Fruit fly (Drosophila melanogaster) whole organism, embryonic: ENCODE data around the gene CG44001.

Experiments
- Ada2b ChIP-seq: fragments of 200-800 bp; sonication (Bioruptor generic); IDR thresholded peaks from 2 replicates; pipeline ENCODE4 v1.3.6; 2022; ENCODE audit warnings: missing biosample characterization, missing genetic modification characterization
- CG10321 ChIP-seq: fragments of 200-800 bp; sonication (Bioruptor generic); IDR thresholded peaks from 2 replicates; pipeline ENCODE4 v1.3.6; 2022; ENCODE audit warnings: missing biosample characterization, missing genetic modification characterization
- CG12236 ChIP-seq: fragments of 200-800 bp; sonication (Bioruptor generic); optimal IDR thresholded peaks from 2 replicates; lab custom pipeline; 2016; ENCODE audit warnings: missing biosample characterization, missing genetic modification characterization
- CG12391 ChIP-seq: fragments of 200-800 bp; sonication (Bioruptor generic); optimal IDR thresholded peaks from 3 replicates; lab custom pipeline; 2018; ENCODE audit warnings: missing biosample characterization, mild to moderate bottlenecking, missing genetic modification characterization, moderate library complexity
- CG12659 ChIP-seq: fragments of 200-800 bp; sonication (Bioruptor generic); optimal IDR thresholded peaks from 3 replicates; lab custom pipeline; 2017; ENCODE audit warnings: mild to moderate bottlenecking, missing biosample characterization, missing genetic modification reagents, missing genetic modification characterization
- CG12769 ChIP-seq: fragments of 200-800 bp; sonication (Bioruptor generic); optimal IDR thresholded peaks from 2 replicates; lab custom pipeline; 2019; ENCODE audit warnings: missing biosample characterization, mild to moderate bottlenecking, missing genetic modification characterization, moderate library complexity
- CG13894 ChIP-seq: fragments of 200-800 bp; sonication (Bioruptor generic); optimal IDR thresholded peaks from 3 replicates; lab custom pipeline; 2018; ENCODE audit warnings: missing biosample characterization, mild to moderate bottlenecking, missing genetic modification characterization, moderate library complexity
- CG15514 ChIP-seq: fragments of 200-800 bp; sonication (Bioruptor generic); optimal IDR thresholded peaks from 3 replicates; lab custom pipeline; 2017; ENCODE audit warnings: missing biosample characterization, missing genetic modification characterization, mild to moderate bottlenecking, moderate library complexity, missing genetic modification reagents
- CG17186 ChIP-seq: fragments of 200-800 bp; sonication (Bioruptor generic); optimal IDR thresholded peaks from 3 replicates; lab custom pipeline; 2017; ENCODE audit warnings: missing biosample characterization, missing genetic modification reagents, missing genetic modification characterization
- CG2116 ChIP-seq: fragments of 200-800 bp; sonication (Bioruptor generic); optimal IDR thresholded peaks from 3 replicates; lab custom pipeline; 2018; ENCODE audit warnings: missing biosample characterization, mild to moderate bottlenecking, missing genetic modification characterization
- CG32532 ChIP-seq: fragments of 200-800 bp; sonication (Bioruptor generic); IDR thresholded peaks from 2 replicates; pipeline ENCODE4 v1.3.6; 2022; ENCODE audit warnings: missing biosample characterization, missing genetic modification characterization
- CG3281 ChIP-seq: fragments of 200-800 bp; sonication (Bioruptor generic); optimal IDR thresholded peaks from 3 replicates; lab custom pipeline; 2017; ENCODE audit warnings: missing biosample characterization, mild to moderate bottlenecking, missing genetic modification characterization
- CG3838 ChIP-seq: fragments of 200-800 bp; sonication (Bioruptor generic); optimal IDR thresholded peaks from 3 replicates; lab custom pipeline; 2016; ENCODE audit warnings: missing biosample characterization, missing genetic modification characterization
- CG6272 ChIP-seq: fragments of 200-800 bp; sonication (Bioruptor generic); IDR thresholded peaks from 2 replicates; pipeline ENCODE4 v1.3.6; 2022; ENCODE audit warnings: missing biosample characterization, missing genetic modification characterization
- CG6654 ChIP-seq: fragments of 200-800 bp; sonication (Bioruptor generic); optimal IDR thresholded peaks from 2 replicates; lab custom pipeline; 2017; ENCODE audit warnings: missing biosample characterization, mild to moderate bottlenecking, missing genetic modification characterization
- CG7372 ChIP-seq: fragments of 200-800 bp; sonication (Bioruptor generic); IDR thresholded peaks from 2 replicates; pipeline ENCODE4 v1.3.6; 2022; ENCODE audit warnings: missing biosample characterization, missing genetic modification characterization
- CG8359 ChIP-seq: fragments of 200-800 bp; sonication (Bioruptor generic); optimal IDR thresholded peaks from 2 replicates; lab custom pipeline; 2017; ENCODE audit warnings: missing biosample characterization, mild to moderate bottlenecking, missing genetic modification characterization, borderline replicate concordance
- CG9876 ChIP-seq: fragments of 200-800 bp; sonication (Bioruptor generic); optimal IDR thresholded peaks from 2 replicates; lab custom pipeline; 2016; ENCODE audit warnings: missing biosample characterization, missing genetic modification characterization
- D19B ChIP-seq: fragments of 200-800 bp; sonication (Bioruptor generic); optimal IDR thresholded peaks from 2 replicates; lab custom pipeline; 2017; ENCODE audit warnings: missing biosample characterization, mild to moderate bottlenecking, missing genetic modification characterization
- Dbx ChIP-seq: fragments of 200-800 bp; sonication (Bioruptor generic); IDR thresholded peaks from 3 replicates; pipeline ENCODE4 v1.3.6; 2022; ENCODE audit warnings: missing biosample characterization, missing genetic modification characterization
- Fer1 ChIP-seq: fragments of 200-800 bp; sonication (Bioruptor generic); optimal IDR thresholded peaks from 2 replicates; lab custom pipeline; 2017; ENCODE audit warnings: missing biosample characterization, mild to moderate bottlenecking, missing genetic modification characterization
- H2.0 ChIP-seq: fragments of 200-800 bp; sonication (Bioruptor generic); IDR thresholded peaks from 2 replicates; pipeline ENCODE4 v1.3.6; 2022; ENCODE audit warnings: missing biosample characterization, missing genetic modification characterization
- HLH4C ChIP-seq: fragments of 200-800 bp; sonication (Bioruptor generic); IDR thresholded peaks from 3 replicates; pipeline ENCODE4 v1.3.6; 2022; ENCODE audit warnings: missing biosample characterization, missing genetic modification characterization; ENCODE audit not compliant: partially characterized antibody
- HLH54F ChIP-seq: fragments of 200-800 bp; sonication (Bioruptor generic); optimal IDR thresholded peaks from 3 replicates; lab custom pipeline; 2016; ENCODE audit warnings: missing biosample characterization, missing genetic modification characterization
- HmgZ ChIP-seq: fragments of 200-800 bp; sonication (Bioruptor generic); optimal IDR thresholded peaks from 2 replicates; lab custom pipeline; 2018; ENCODE audit warnings: missing biosample characterization, mild to moderate bottlenecking, missing genetic modification characterization
- Hr78 ChIP-seq, 2 experiments: fragments of 200-800 bp in 1 of 2; fragments of >200 bp in 1 of 2; sonication (Bioruptor generic) in 1 of 2; optimal IDR thresholded peaks; 2 replicates each; lab custom pipeline; 2017 to 2019; ENCODE audit warnings: missing biosample characterization in 2 of 2, missing genetic modification characterization in 2 of 2, mild to moderate bottlenecking in 1 of 2, moderate library complexity in 1 of 2
- Med ChIP-seq: fragments of 200-800 bp; sonication (Bioruptor generic); peaks from one replicate; lab custom pipeline; 2016; ENCODE audit warnings: missing biosample characterization, missing genetic modification characterization, mild to moderate bottlenecking, inconsistent platforms, moderate library complexity
- Myb ChIP-seq: fragments of 200-800 bp; sonication (Bioruptor generic); optimal IDR thresholded peaks from 2 replicates; lab custom pipeline; 2016; ENCODE audit warnings: missing biosample characterization, missing genetic modification characterization
- Nf-YC ChIP-seq: fragments of 200-800 bp; optimal IDR thresholded peaks from 3 replicates; lab custom pipeline; 2019; ENCODE audit warnings: missing biosample characterization, mild to moderate bottlenecking, missing genetic modification characterization, moderate library complexity
- Optix ChIP-seq: fragments of 200-800 bp; sonication (Bioruptor generic); IDR thresholded peaks from 3 replicates; pipeline ENCODE4 v1.3.6; 2022; ENCODE audit warnings: missing biosample characterization, missing genetic modification characterization
- Sox102F ChIP-seq: fragments of 200-800 bp; sonication (Bioruptor generic); optimal IDR thresholded peaks from 2 replicates; lab custom pipeline; 2018; ENCODE audit warnings: missing biosample characterization, mild to moderate bottlenecking, missing genetic modification characterization, moderate library complexity
- br ChIP-seq: fragments of >200 bp; optimal IDR thresholded peaks from 2 replicates; lab custom pipeline; 2017
- bsh ChIP-seq, 2 experiments: fragments of 200-800 bp; sonication (Bioruptor generic); optimal IDR thresholded peaks; 2 replicates each; lab custom pipeline; 2017 to 2018; ENCODE audit warnings: mild to moderate bottlenecking in 2 of 2, missing biosample characterization in 2 of 2, missing genetic modification characterization in 2 of 2, moderate library complexity in 1 of 2
- cad ChIP-seq: fragments of >200 bp; optimal IDR thresholded peaks from 2 replicates; lab custom pipeline; 2017; ENCODE audit warnings: missing biosample characterization, missing genetic modification characterization
- croc ChIP-seq: fragments of 200-800 bp; sonication (Bioruptor generic); conservative IDR thresholded peaks from 3 replicates; pipeline ENCODE4 v1.3.6; 2022; ENCODE audit warnings: missing biosample characterization, missing genetic modification characterization
- dm ChIP-seq: fragments of 200-800 bp; sonication (Bioruptor generic); optimal IDR thresholded peaks from 3 replicates; lab custom pipeline; 2016; ENCODE audit warnings: missing biosample characterization, missing genetic modification characterization
- ewg ChIP-seq: fragments of 200-800 bp; sonication (Bioruptor generic); optimal IDR thresholded peaks from 3 replicates; lab custom pipeline; 2017; ENCODE audit warnings: mild to moderate bottlenecking, missing biosample characterization, missing genetic modification reagents, missing genetic modification characterization
- gem ChIP-seq: fragments of 200-800 bp; sonication (Bioruptor generic); optimal IDR thresholded peaks from 2 replicates; lab custom pipeline; 2019; ENCODE audit warnings: missing biosample characterization, mild to moderate bottlenecking, missing genetic modification characterization, moderate library complexity
- gt ChIP-seq: fragments of 200-800 bp; sonication (Bioruptor generic); IDR thresholded peaks from 2 replicates; pipeline ENCODE4 v1.3.6; 2022; ENCODE audit warnings: missing biosample characterization, missing genetic modification characterization
- ham ChIP-seq: fragments of 200-800 bp; sonication (Bioruptor generic); IDR thresholded peaks from 2 replicates; pipeline ENCODE4 v1.3.6; 2022; ENCODE audit warnings: missing biosample characterization, missing genetic modification characterization
- onecut ChIP-seq: fragments of 200-800 bp; sonication (Bioruptor generic); IDR thresholded peaks from 2 replicates; pipeline ENCODE4 v1.3.6; 2022; ENCODE audit warnings: missing biosample characterization, missing genetic modification characterization
- pita ChIP-seq: fragments of 200-800 bp; sonication (Bioruptor generic); optimal IDR thresholded peaks from 2 replicates; lab custom pipeline; 2017; ENCODE audit warnings: missing biosample characterization, mild to moderate bottlenecking, missing genetic modification characterization
- sens ChIP-seq: fragments of 200-800 bp; sonication (Bioruptor generic); peaks from one replicate; lab custom pipeline; 2016; ENCODE audit warnings: missing biosample characterization, missing genetic modification characterization
- sima ChIP-seq: fragments of 200-800 bp; sonication (Bioruptor generic); optimal IDR thresholded peaks from 2 replicates; lab custom pipeline; 2016; ENCODE audit warnings: missing biosample characterization, missing genetic modification characterization
- slbo ChIP-seq: fragments of 200-800 bp; sonication (Bioruptor generic); IDR thresholded peaks from 2 replicates; pipeline ENCODE4 v1.3.6; 2022; ENCODE audit warnings: missing biosample characterization, missing genetic modification characterization
- sug ChIP-seq: fragments of 200-800 bp; optimal IDR thresholded peaks from 2 replicates; lab custom pipeline; 2019; ENCODE audit warnings: missing biosample characterization, mild to moderate bottlenecking, missing genetic modification characterization, moderate library complexity
- tap ChIP-seq: fragments of 200-800 bp; optimal IDR thresholded peaks from 3 replicates; lab custom pipeline; 2019; ENCODE audit warnings: missing biosample characterization, mild to moderate bottlenecking, missing genetic modification characterization, moderate library complexity
- tll ChIP-seq, 2 experiments: fragments of 200-800 bp in 1 of 2; fragments of >200 bp in 1 of 2; sonication (Bioruptor generic) in 1 of 2; optimal IDR thresholded peaks; 2 replicates each; lab custom pipeline; 2017 to 2019; ENCODE audit warnings: missing biosample characterization in 2 of 2, missing genetic modification characterization in 2 of 2, mild to moderate bottlenecking in 1 of 2, moderate library complexity in 1 of 2
- toy ChIP-seq: fragments of 200-800 bp; sonication (Bioruptor generic); IDR thresholded peaks from 2 replicates; pipeline ENCODE4 v1.3.6; 2022; ENCODE audit warnings: missing biosample characterization, missing genetic modification characterization
- unpg ChIP-seq: fragments of 200-800 bp; sonication (Bioruptor generic); optimal IDR thresholded peaks from 3 replicates; lab custom pipeline; 2018; ENCODE audit warnings: missing biosample characterization, mild to moderate bottlenecking, missing genetic modification characterization, moderate library complexity
- wdn ChIP-seq: fragments of 200-800 bp; sonication (Bioruptor generic); IDR thresholded peaks from 2 replicates; pipeline ENCODE4 v1.3.6; 2022; ENCODE audit warnings: missing biosample characterization, missing genetic modification characterization

Gene CG44001

dm6 chr2L:5002031-5002430, 41.0 kb upstream of the CG44001 start:
- peak; percentile 40 for TF ChIP-seq Med (GFP tag; lab: Kevin White, UChicago)
- no peak for TF ChIP-seq CG12236
- TF ChIP-seq CG9876 (GFP tag; lab: Kevin White, UChicago), result no peak
- TF ChIP-seq gt (GFP tag; lab: Robert Waterston, UW), result no peak
- TF ChIP-seq onecut, result no peak
- TF ChIP-seq wdn (GFP tag; lab: Robert Waterston, UW), result 0 out of 2 replicates have a peak, but pooled peaks have one; percentile 17
- no peak for TF ChIP-seq CG13894
- TF ChIP-seq slbo (GFP tag; lab: Robert Waterston, UW), result 0 out of 2 replicates have a peak, but pooled peaks have one; percentile 5
- no peak for TF ChIP-seq CG3838 (GFP tag; lab: Kevin White, UChicago)
- TF ChIP-seq br, result no peak
- TF ChIP-seq H2.0 (GFP tag; lab: Robert Waterston, UW), result no peak
- TF ChIP-seq ham, result no peak
- peak; percentile 41; the same call in 1 of the 2 replicates for TF ChIP-seq toy
- TF ChIP-seq CG12769, result no peak
- TF ChIP-seq tll (GFP tag; optimal IDR thresholded peaks at IDR 0.05; lab: Kevin White, UChicago), result no peak
- no peak for TF ChIP-seq sima (GFP tag; lab: Kevin White, UChicago)
- TF ChIP-seq D19B (GFP tag; lab: Kevin White, UChicago), result no peak
- no peak for TF ChIP-seq Fer1 (GFP tag; lab: Kevin White, UChicago)
- TF ChIP-seq HLH54F, result no peak
- no peak for TF ChIP-seq Myb (GFP tag; lab: Kevin White, UChicago)
- TF ChIP-seq sug (tag; lab: Kevin White, UChicago), result no peak
- peak; percentile 33 for TF ChIP-seq cad (GFP tag; lab: Kevin White, UChicago)
- TF ChIP-seq unpg (GFP tag; lab: Kevin White, UChicago), result no peak
- no peak for TF ChIP-seq CG12391
- no peak for TF ChIP-seq CG10321 (GFP tag; lab: Robert Waterston, UW)
- TF ChIP-seq HmgZ (tag; lab: Kevin White, UChicago), result no peak
- no peak for TF ChIP-seq CG12659 (GFP tag; lab: Kevin White, UChicago)
- no peak for TF ChIP-seq Nf-YC (tag; lab: Kevin White, UChicago)
- peak; percentile 92 for TF ChIP-seq CG6654 (GFP tag; lab: Kevin White, UChicago)

dm6 chr2L:5002711-5003402, 40.2 kb upstream of the CG44001 start:
- no peak for TF ChIP-seq CG6272 (GFP tag; lab: Robert Waterston, UW)
- TF ChIP-seq gem (tag; lab: Kevin White, UChicago), result peak; percentile 21
- no peak for TF ChIP-seq CG3281 (GFP tag; lab: Kevin White, UChicago)
- TF ChIP-seq croc (GFP tag; lab: Robert Waterston, UW), result no peak
- TF ChIP-seq HLH4C (GFP tag; lab: Robert Waterston, UW), result no peak
- TF ChIP-seq pita, result no peak
- TF ChIP-seq bsh (GFP tag; optimal IDR thresholded peaks at IDR 0.05; lab: Kevin White, UChicago), result peak in 1 of 2 experiments; percentile 19
- TF ChIP-seq Dbx (GFP tag; lab: Robert Waterston, UW), result no peak
- TF ChIP-seq dm (GFP tag; lab: Kevin White, UChicago), result no peak
- TF ChIP-seq sens (GFP tag; lab: Kevin White, UChicago), result peak; percentile 72
- peak; percentile 29 for TF ChIP-seq Sox102F (GFP tag; lab: Kevin White, UChicago)
- no peak for TF ChIP-seq CG32532 (GFP tag; lab: Robert Waterston, UW)
- TF ChIP-seq CG7372 (GFP tag; lab: Robert Waterston, UW), result no peak
- TF ChIP-seq Ada2b (GFP tag; lab: Robert Waterston, UW), result peak; percentile 38; the same call in 1 of the 2 replicates
- no peak for TF ChIP-seq ewg
- TF ChIP-seq CG2116 (GFP tag; lab: Kevin White, UChicago), result no peak
- TF ChIP-seq CG15514 (GFP tag; lab: Kevin White, UChicago), result no peak
- no peak for TF ChIP-seq CG8359
- no peak for TF ChIP-seq CG17186 (GFP tag; lab: Kevin White, UChicago)
- no peak for TF ChIP-seq CG12659 (GFP tag; lab: Kevin White, UChicago)
- TF ChIP-seq Hr78 (GFP tag; optimal IDR thresholded peaks at IDR 0.05; lab: Kevin White, UChicago), result no peak
- no peak for TF ChIP-seq tap
- no peak for TF ChIP-seq Optix
